Worm (Caenorhabditis elegans): ENCODE results near the gene Y53G8AM.6.

Gene Y53G8AM.6

DNA sequence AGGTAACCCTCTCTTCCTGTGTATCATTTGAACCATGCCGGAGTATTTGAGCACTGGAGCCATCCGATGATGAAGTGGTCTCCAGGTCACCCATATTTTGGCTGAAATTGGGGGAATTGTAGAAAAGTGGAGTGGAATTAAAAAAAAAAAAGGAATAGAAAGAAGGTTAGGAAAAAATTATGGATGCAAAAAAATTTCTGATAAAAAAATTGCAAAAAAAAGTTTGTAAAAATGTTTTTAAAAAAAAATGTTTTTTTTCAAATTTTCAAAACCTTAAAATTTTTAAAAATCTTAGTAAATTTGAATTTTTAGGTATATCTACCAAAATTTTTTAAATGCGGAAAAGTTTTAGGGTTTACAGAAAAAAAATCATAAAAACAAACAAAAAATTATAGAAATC, 40.5 kb downstream of the Y53G8AM.6 start, which contains the start of gene frm-8:
TSS of gene frm-8 (minus strand) at position 101 of the 400 bp plus-strand sequence.
- no peak for TF ChIP-seq vab-15 (tag; optimal IDR thresholded peaks at IDR 0.05)
- no peak for TF ChIP-seq nhr-20 (tag; optimal IDR thresholded peaks at IDR 0.05)
- TF ChIP-seq lsy-2 (tag; optimal IDR thresholded peaks at IDR 0.05) = no peak
- TF ChIP-seq unc-62 (GFP tag; optimal IDR thresholded peaks at IDR 0.05) = no peak
- no peak for TF ChIP-seq ztf-4 (tag; optimal IDR thresholded peaks at IDR 0.05)
- no peak for TF ChIP-seq irx-1 (tag; optimal IDR thresholded peaks at IDR 0.05)
- no peak for TF ChIP-seq unc-130 (tag; optimal IDR thresholded peaks at IDR 0.05)
- TF ChIP-seq skn-1 (tag; optimal IDR thresholded peaks at IDR 0.05) = no peak
- TF ChIP-seq nhr-28 (tag; optimal IDR thresholded peaks at IDR 0.05) = no peak
- TF ChIP-seq F16B12.6 (tag; optimal IDR thresholded peaks at IDR 0.05) = no peak
- TF ChIP-seq ztf-11 (tag; optimal IDR thresholded peaks at IDR 0.05) = no peak
- TF ChIP-seq C34B4.2 (tag; optimal IDR thresholded peaks at IDR 0.05) = no peak
- no peak for TF ChIP-seq nhr-237 (tag; optimal IDR thresholded peaks at IDR 0.05)
- TF ChIP-seq zag-1 (tag; optimal IDR thresholded peaks at IDR 0.05) = no peak
- TF ChIP-seq rnt-1 (tag; optimal IDR thresholded peaks at IDR 0.05) = no peak
- TF ChIP-seq efl-3 (GFP tag; optimal IDR thresholded peaks at IDR 0.05) = no peak
- no peak for TF ChIP-seq pqm-1 (tag; optimal IDR thresholded peaks at IDR 0.05)
- TF ChIP-seq fkh-10 (GFP tag; optimal IDR thresholded peaks at IDR 0.05) = no peak
- no peak for TF ChIP-seq dpl-1 (GFP tag; optimal IDR thresholded peaks at IDR 0.05)
